Fruit fly (Drosophila melanogaster) whole organism, embryonic: ENCODE data around the gene Ythdc1.

Experiments used
- Asciz ChIP-seq: fragments of 200-800 bp; sonication (Bioruptor generic); optimal IDR thresholded peaks from 2 replicates; lab custom pipeline; 2017; ENCODE audit warnings: missing biosample characterization, mild to moderate bottlenecking, missing genetic modification characterization, missing genetic modification reagents
- CG10267 ChIP-seq: fragments of 200-800 bp; sonication (Bioruptor generic); optimal IDR thresholded peaks from 2 replicates; lab custom pipeline; 2018; ENCODE audit warnings: missing biosample characterization, mild to moderate bottlenecking, missing genetic modification characterization, moderate library complexity
- CG10321 ChIP-seq: fragments of 200-800 bp; sonication (Bioruptor generic); IDR thresholded peaks from 2 replicates; pipeline ENCODE4 v1.3.6; 2022; ENCODE audit warnings: missing biosample characterization, missing genetic modification characterization
- CG11504 ChIP-seq: fragments of 200-800 bp; sonication (Bioruptor generic); optimal IDR thresholded peaks from 3 replicates; lab custom pipeline; 2019; ENCODE audit warnings: missing biosample characterization, mild to moderate bottlenecking, missing genetic modification characterization, moderate library complexity
- CG12659 ChIP-seq: fragments of 200-800 bp; sonication (Bioruptor generic); optimal IDR thresholded peaks from 3 replicates; lab custom pipeline; 2017; ENCODE audit warnings: mild to moderate bottlenecking, missing biosample characterization, missing genetic modification reagents, missing genetic modification characterization
- CG12769 ChIP-seq: fragments of 200-800 bp; sonication (Bioruptor generic); optimal IDR thresholded peaks from 2 replicates; lab custom pipeline; 2019; ENCODE audit warnings: missing biosample characterization, mild to moderate bottlenecking, missing genetic modification characterization, moderate library complexity
- CG13624 ChIP-seq: fragments of 200-800 bp; sonication (Bioruptor generic); optimal IDR thresholded peaks from 2 replicates; lab custom pipeline; 2016; ENCODE audit warnings: missing biosample characterization, missing genetic modification characterization
- CG13775 ChIP-seq: fragments of 200-800 bp; sonication (Bioruptor generic); optimal IDR thresholded peaks from 3 replicates; lab custom pipeline; 2017; ENCODE audit warnings: missing biosample characterization, mild to moderate bottlenecking, missing genetic modification characterization
- CG15479 ChIP-seq: fragments of 200-800 bp; sonication (Bioruptor generic); optimal IDR thresholded peaks from 3 replicates; lab custom pipeline; 2019; ENCODE audit warnings: missing biosample characterization, mild to moderate bottlenecking, missing genetic modification characterization, moderate library complexity
- CG17829 ChIP-seq: fragments of 200-800 bp; optimal IDR thresholded peaks from 2 replicates; lab custom pipeline; 2019; ENCODE audit warnings: missing biosample characterization, mild to moderate bottlenecking, missing genetic modification characterization, moderate library complexity
- CG18619 ChIP-seq: fragments of 200-800 bp; sonication (Bioruptor generic); optimal IDR thresholded peaks from 3 replicates; lab custom pipeline; 2017; ENCODE audit warnings: missing biosample characterization, mild to moderate bottlenecking, missing genetic modification characterization
- CG2199 ChIP-seq: fragments of 200-800 bp; sonication (Bioruptor generic); IDR thresholded peaks from 3 replicates; pipeline ENCODE4 v1.3.6; 2022; ENCODE audit warnings: missing biosample characterization, missing genetic modification characterization
- CG2678 ChIP-seq: fragments of 200-800 bp; sonication (Bioruptor generic); optimal IDR thresholded peaks from 3 replicates; lab custom pipeline; 2019; ENCODE audit warnings: missing biosample characterization, mild to moderate bottlenecking, missing genetic modification characterization, moderate library complexity
- CG30431 ChIP-seq: fragments of 200-800 bp; sonication (Bioruptor generic); optimal IDR thresholded peaks from 2 replicates; lab custom pipeline; 2017; ENCODE audit warnings: missing biosample characterization, missing genetic modification characterization
- CG32532 ChIP-seq: fragments of 200-800 bp; sonication (Bioruptor generic); IDR thresholded peaks from 2 replicates; pipeline ENCODE4 v1.3.6; 2022; ENCODE audit warnings: missing biosample characterization, missing genetic modification characterization
- CG4707 ChIP-seq: fragments of 200-800 bp; sonication (Bioruptor generic); optimal IDR thresholded peaks from 2 replicates; lab custom pipeline; 2018; ENCODE audit warnings: missing biosample characterization, mild to moderate bottlenecking, missing genetic modification characterization, moderate library complexity
- CG5245 ChIP-seq: fragments of 200-800 bp; sonication (Bioruptor generic); optimal IDR thresholded peaks from 3 replicates; lab custom pipeline; 2016; ENCODE audit warnings: missing biosample characterization, missing genetic modification characterization
- CG6813 ChIP-seq: fragments of 200-800 bp; sonication (Bioruptor generic); optimal IDR thresholded peaks from 2 replicates; lab custom pipeline; 2017; ENCODE audit warnings: missing biosample characterization, missing genetic modification characterization, mild to moderate bottlenecking, moderate library complexity, missing genetic modification reagents
- CG7839 ChIP-seq: fragments of 200-800 bp; sonication (Bioruptor generic); optimal IDR thresholded peaks from 3 replicates; lab custom pipeline; 2018; ENCODE audit warnings: missing biosample characterization, mild to moderate bottlenecking, missing genetic modification characterization, moderate library complexity
- CG7987 ChIP-seq: fragments of 200-800 bp; sonication (Bioruptor generic); optimal IDR thresholded peaks from 2 replicates; lab custom pipeline; 2018; ENCODE audit warnings: missing biosample characterization, mild to moderate bottlenecking, missing genetic modification characterization, moderate library complexity
- CG8281 ChIP-seq: fragments of 200-800 bp; sonication (Bioruptor generic); optimal IDR thresholded peaks from 2 replicates; lab custom pipeline; 2018; ENCODE audit warnings: missing biosample characterization, mild to moderate bottlenecking, missing genetic modification characterization, moderate library complexity
- CG9727 ChIP-seq: fragments of 200-800 bp; sonication (Bioruptor generic); optimal IDR thresholded peaks from 3 replicates; lab custom pipeline; 2017; ENCODE audit warnings: missing biosample characterization, mild to moderate bottlenecking, missing genetic modification characterization
- D19B ChIP-seq: fragments of 200-800 bp; sonication (Bioruptor generic); optimal IDR thresholded peaks from 2 replicates; lab custom pipeline; 2017; ENCODE audit warnings: missing biosample characterization, mild to moderate bottlenecking, missing genetic modification characterization
- Gug ChIP-seq: fragments of 200-800 bp; sonication (Bioruptor generic); IDR thresholded peaks from 4 replicates; pipeline ENCODE4 v1.3.6; 2022; ENCODE audit warnings: missing biosample characterization, missing genetic modification characterization
- Hey ChIP-seq: fragments of 200-800 bp; sonication (Bioruptor generic); optimal IDR thresholded peaks from 3 replicates; lab custom pipeline; 2018; ENCODE audit warnings: missing biosample characterization, mild to moderate bottlenecking, missing genetic modification characterization
- Hsf ChIP-seq: fragments of 200-800 bp; sonication (Bioruptor generic); optimal IDR thresholded peaks from 3 replicates; lab custom pipeline; 2016; ENCODE audit warnings: missing biosample characterization, missing genetic modification characterization
- MBD-R2 ChIP-seq: fragments of 200-800 bp; sonication (Bioruptor generic); IDR thresholded peaks from 2 replicates; pipeline ENCODE4 v1.3.6; 2022; ENCODE audit warnings: missing biosample characterization, missing genetic modification characterization
- Nf-YB ChIP-seq: fragments of 200-800 bp; sonication (Bioruptor generic); optimal IDR thresholded peaks from 3 replicates; lab custom pipeline; 2019; ENCODE audit warnings: missing biosample characterization, mild to moderate bottlenecking, missing genetic modification characterization, moderate library complexity
- Oaz ChIP-seq: fragments of 200-800 bp; sonication (Bioruptor generic); IDR thresholded peaks from 2 replicates; pipeline ENCODE4 v1.3.6; 2022; ENCODE audit warnings: missing biosample characterization, missing genetic modification characterization
- Poxn ChIP-seq: fragments of 200-800 bp; sonication (Bioruptor generic); IDR thresholded peaks from 2 replicates; pipeline ENCODE4 v1.3.6; 2022; ENCODE audit warnings: missing biosample characterization, missing genetic modification characterization
- Sox100B ChIP-seq: fragments of 200-800 bp; sonication (Bioruptor generic); optimal IDR thresholded peaks from 3 replicates; lab custom pipeline; 2018; ENCODE audit warnings: missing biosample characterization, mild to moderate bottlenecking, missing genetic modification characterization
- bbx ChIP-seq: fragments of 200-800 bp; sonication (Bioruptor generic); IDR thresholded peaks from 2 replicates; pipeline ENCODE4 v1.3.6; 2022; ENCODE audit warnings: missing biosample characterization, missing genetic modification characterization; ENCODE audit not compliant: partially characterized antibody
- crol ChIP-seq: fragments of 200-800 bp; sonication (Bioruptor generic); IDR thresholded peaks from 2 replicates; pipeline ENCODE4 v1.3.6; 2022; ENCODE audit warnings: missing biosample characterization, missing genetic modification characterization
- dm ChIP-seq: fragments of 200-800 bp; sonication (Bioruptor generic); optimal IDR thresholded peaks from 3 replicates; lab custom pipeline; 2016; ENCODE audit warnings: missing biosample characterization, missing genetic modification characterization
- dmrt11E ChIP-seq: fragments of 200-800 bp; sonication (Bioruptor generic); optimal IDR thresholded peaks from 3 replicates; lab custom pipeline; 2018; ENCODE audit warnings: missing biosample characterization, mild to moderate bottlenecking, missing genetic modification characterization, moderate library complexity
- gem ChIP-seq: fragments of 200-800 bp; sonication (Bioruptor generic); optimal IDR thresholded peaks from 2 replicates; lab custom pipeline; 2019; ENCODE audit warnings: missing biosample characterization, mild to moderate bottlenecking, missing genetic modification characterization, moderate library complexity
- ham ChIP-seq: fragments of 200-800 bp; sonication (Bioruptor generic); IDR thresholded peaks from 2 replicates; pipeline ENCODE4 v1.3.6; 2022; ENCODE audit warnings: missing biosample characterization, missing genetic modification characterization
- ind ChIP-seq: fragments of 200-800 bp; sonication (Bioruptor generic); optimal IDR thresholded peaks from 3 replicates; lab custom pipeline; 2016; ENCODE audit warnings: missing biosample characterization, missing genetic modification characterization
- kah ChIP-seq: fragments of 200-800 bp; sonication (Bioruptor generic); optimal IDR thresholded peaks from 2 replicates; lab custom pipeline; 2018; ENCODE audit warnings: missing biosample characterization, mild to moderate bottlenecking, missing genetic modification characterization
- kay ChIP-seq: fragments of 200-800 bp; sonication (Bioruptor generic); optimal IDR thresholded peaks from 2 replicates; lab custom pipeline; 2016; ENCODE audit warnings: missing biosample characterization, missing genetic modification characterization
- lilli ChIP-seq: fragments of 200-800 bp; sonication (Bioruptor generic); optimal IDR thresholded peaks from 3 replicates; lab custom pipeline; 2016; ENCODE audit warnings: missing biosample characterization, missing genetic modification characterization
- peb ChIP-seq: fragments of 200-800 bp; sonication (Bioruptor generic); IDR thresholded peaks from 2 replicates; pipeline ENCODE4 v1.3.6; 2022; ENCODE audit warnings: missing biosample characterization, missing genetic modification characterization
- prd ChIP-seq, 3 experiments: fragments of >200 bp in 2 of 3; fragments of 200-800 bp in 1 of 3; sonication (Bioruptor generic) in 1 of 3; optimal IDR thresholded peaks in 2 of 3; IDR thresholded peaks in 1 of 3; 2 replicates in 2 of 3; 3 replicates in 1 of 3; pipeline versions ENCODE4 v1.3.6 to Lab custom; 2017 to 2022; ENCODE audit warnings: missing biosample characterization in 1 of 3, missing genetic modification characterization in 1 of 3
- tgo ChIP-seq: fragments of 200-800 bp; sonication (Bioruptor generic); IDR thresholded peaks from 3 replicates; pipeline ENCODE4 v1.3.6; 2022; ENCODE audit warnings: missing biosample characterization, missing genetic modification characterization
- tin ChIP-seq: fragments of 200-800 bp; sonication (Bioruptor generic); optimal IDR thresholded peaks from 3 replicates; lab custom pipeline; 2016; ENCODE audit warnings: missing biosample characterization, missing genetic modification characterization
- tll ChIP-seq, 2 experiments: fragments of 200-800 bp in 1 of 2; fragments of >200 bp in 1 of 2; sonication (Bioruptor generic) in 1 of 2; optimal IDR thresholded peaks; 2 replicates each; lab custom pipeline; 2017 to 2019; ENCODE audit warnings: missing biosample characterization in 2 of 2, missing genetic modification characterization in 2 of 2, mild to moderate bottlenecking in 1 of 2, moderate library complexity in 1 of 2
- zfh1 ChIP-seq: fragments of 200-800 bp; sonication (Bioruptor generic); IDR thresholded peaks from 3 replicates; pipeline ENCODE4 v1.3.6; 2022; ENCODE audit warnings: missing biosample characterization, missing genetic modification characterization

Gene Ythdc1

dm6 chr3L:3384596-3385436 is 10.8 kb upstream of the Ythdc1 start (continued):
- TF ChIP-seq kay (peak; percentile 3), ind (GFP tag; lab: Kevin White, UChicago) (peak; percentile 35), CG11504 (peak; percentile 70), CG18619 (GFP tag; lab: Kevin White, UChicago) (peak; percentile 51), Asciz (GFP tag; lab: Kevin White, UChicago) (peak; percentile 29), MBD-R2 (GFP tag; lab: Robert Waterston, UW) (no peak; the same call in 1 of the 2 replicates), tll (GFP tag; optimal IDR thresholded peaks at IDR 0.05; lab: Kevin White, UChicago) (no peak), CG10267 (peak; percentile 52), CG8281 (tag; lab: Kevin White, UChicago) (no peak), CG9727 (GFP tag; lab: Kevin White, UChicago) (peak; percentile 70), CG15479 (GFP tag; lab: Kevin White, UChicago) (no peak), tgo (GFP tag; lab: Robert Waterston, UW) (peak; percentile 44; the same call in 1 of the 3 replicates), Hey (no peak), lilli (peak; percentile 39), Sox100B (GFP tag; lab: Kevin White, UChicago) (peak; percentile 63), bbx (GFP tag; lab: Robert Waterston, UW) (no peak), CG4707 (GFP tag; lab: Kevin White, UChicago) (no peak), CG13624 (GFP tag; lab: Kevin White, UChicago) (peak; percentile 24), D19B (GFP tag; lab: Kevin White, UChicago) (peak; percentile 88), CG6813 (GFP tag; lab: Kevin White, UChicago) (no peak), Oaz (no peak), CG5245 (GFP tag; lab: Kevin White, UChicago) (peak; percentile 28), CG2678 (tag; lab: Kevin White, UChicago) (peak; percentile 69), CG30431 (GFP tag; lab: Kevin White, UChicago) (peak; percentile 13), CG12769 (peak; percentile 69), CG13775 (GFP tag; lab: Kevin White, UChicago) (peak; percentile 11), dm (GFP tag; lab: Kevin White, UChicago) (no peak), CG2199 (GFP tag; lab: Robert Waterston, UW) (0 out of 3 replicates have a peak, but pooled peaks have one; percentile 38), prd (optimal IDR thresholded peaks at IDR 0.05; lab: Kevin White, UChicago) (no peak), prd (GFP tag; IDR thresholded peaks at IDR 0.05; lab: Robert Waterston, UW) (peak; percentile 48; the same call in 2 of the 3 replicates), zfh1 (GFP tag; lab: Robert Waterston, UW) (peak; percentile 59; the same call in 2 of the 3 replicates), dmrt11E (peak; percentile 77), CG17829 (tag; lab: Kevin White, UChicago) (peak; percentile 21), Gug (GFP tag; lab: Robert Waterston, UW) (no peak), CG32532 (GFP tag; lab: Robert Waterston, UW) (peak; percentile 53), crol (GFP tag; lab: Robert Waterston, UW) (0 out of 2 replicates have a peak, but pooled peaks have one; percentile 26), gem (tag; lab: Kevin White, UChicago) (peak; percentile 64), Hsf (peak; percentile 24), ham (GFP tag; lab: Robert Waterston, UW) (no peak), CG12659 (GFP tag; lab: Kevin White, UChicago) (peak; percentile 43), CG10321 (no peak), Nf-YB (GFP tag; lab: Kevin White, UChicago) (peak; percentile 34), CG7987 (GFP tag; lab: Kevin White, UChicago) (no peak), Poxn (GFP tag; lab: Robert Waterston, UW) (no peak), CG7839 (tag; lab: Kevin White, UChicago) (peak; percentile 61), kah (GFP tag; lab: Kevin White, UChicago) (no peak), peb (GFP tag; lab: Robert Waterston, UW) (no peak), tin (no peak)
